Worm (Caenorhabditis elegans): ENCODE data around the gene tag-10.

DNA sequence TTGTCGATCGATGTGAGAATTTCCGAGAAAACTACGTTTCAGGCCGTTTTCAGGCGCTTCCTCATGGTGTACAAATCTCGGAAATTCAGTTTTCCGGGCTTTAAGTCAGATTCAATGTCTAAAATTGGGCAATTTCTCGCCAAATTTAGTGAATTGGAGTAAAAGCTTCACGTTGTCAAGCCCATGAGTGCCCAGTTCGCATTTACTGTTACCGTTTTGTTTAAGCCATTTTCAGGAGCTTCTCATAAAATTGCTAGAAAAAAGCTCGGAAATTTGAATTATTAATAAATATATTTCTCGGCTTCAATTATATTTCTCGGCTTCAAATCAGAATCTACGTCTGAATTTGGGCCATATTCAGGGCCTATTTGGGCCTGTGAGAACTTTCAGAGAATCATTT, 45.5 kb downstream of the tag-10 start:
- TF ChIP-seq W03F9.2 (tag; optimal IDR thresholded peaks at IDR 0.05): no peak
- no peak for TF ChIP-seq dao-5 (tag; optimal IDR thresholded peaks at IDR 0.05)
- no peak for TF ChIP-seq him-1 (tag; optimal IDR thresholded peaks at IDR 0.05)
